Worm (Caenorhabditis elegans) whole organism, L4/young adult: Measurements from ENCODE around the gene F49F1.12.

Source experiments
- W03F9.2 ChIP-seq: fragments of 150-350 bp; optimal IDR thresholded peaks from 2 replicates; lab custom pipeline; 2014; ENCODE audit warnings: missing biosample characterization, missing genetic modification characterization
- dao-5 ChIP-seq: sonication (generic microtip); optimal IDR thresholded peaks from 2 replicates; lab custom pipeline; 2016; ENCODE audit warnings: missing genotype, missing genetic modification characterization, moderate library complexity, missing compliant biosample characterization
- him-1 ChIP-seq: sonication (generic microtip); optimal IDR thresholded peaks from 2 replicates; lab custom pipeline; 2016; ENCODE audit warnings: missing genotype, missing genetic modification reagents, missing genetic modification characterization, missing compliant biosample characterization

DNA sequence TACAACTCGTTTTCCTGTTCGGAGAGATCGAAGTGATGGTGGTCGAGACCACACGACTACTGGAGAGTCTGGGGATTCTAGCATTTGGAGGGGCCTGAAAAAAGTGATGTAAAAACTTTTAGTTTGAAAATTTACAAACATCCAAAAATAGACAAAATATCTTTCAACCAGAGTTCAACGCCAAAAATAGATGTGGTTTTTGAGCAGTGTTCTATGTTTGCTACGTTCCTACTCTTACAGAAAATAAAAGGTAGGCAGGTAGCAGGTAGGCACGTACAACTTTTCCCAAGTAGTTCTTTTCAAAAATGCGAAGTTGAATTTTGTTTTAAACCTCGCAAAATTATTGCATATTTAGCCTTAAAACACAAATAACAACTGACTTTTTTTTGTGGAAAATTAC is 30.5 kb downstream of the F49F1.12 start, which contains the start of gene F49F1.14:
- TF ChIP-seq him-1: no peak
- TF ChIP-seq W03F9.2 (tag; lab: Kevin White, UChicago): no peak
- TF ChIP-seq dao-5: no peak
